Worm (Caenorhabditis elegans): ENCODE data around the gene F53C11.5.

F53C11.5 gene

ce11 chrV:13756359-13757091 lies 30.8 kb upstream of the F53C11.5 start, which contains the start of gene F20G2.2:
Gene F20G2.2, minus strand, starts transcription at chrV:13756409.
- no peak for TF ChIP-seq tbp1 (GFP tag; optimal IDR thresholded peaks at IDR 0.05)
- TF ChIP-seq mel-28 (tag; optimal IDR thresholded peaks at IDR 0.05; ENCODE audit: borderline replicate concordance): no peak
- TF ChIP-seq rec-8 (tag; optimal IDR thresholded peaks at IDR 0.05): no peak
- no peak for TF ChIP-seq madf-3 (GFP tag; IDR thresholded peaks at IDR 0.05)
- no peak for TF ChIP-seq F37B4.10 (GFP tag; IDR thresholded peaks at IDR 0.05)
- TF ChIP-seq nhr-80 (tag; optimal IDR thresholded peaks at IDR 0.05): peak; percentile 23
- no peak for TF ChIP-seq Y53F4B.3 (GFP tag; IDR thresholded peaks at IDR 0.05)

ce11 chrV:13757349-13757748 lies 30.0 kb upstream of the F53C11.5 start:
- TF ChIP-seq aptf-3 (GFP tag; IDR thresholded peaks at IDR 0.05): no peak
- peak; percentile 20 for TF ChIP-seq attf-5 (GFP tag; optimal IDR thresholded peaks at IDR 0.05)

ce11 chrV:13762426-13763127 lies 24.8 kb upstream of the F53C11.5 start, which contains the start of gene F20G2.6:
Gene F20G2.6, plus strand, starts transcription at chrV:13763077.
- no peak for TF ChIP-seq hlh-26 (GFP tag; conservative IDR thresholded peaks at IDR 0.05)
- no peak for TF ChIP-seq F23B12.7 (tag; optimal IDR thresholded peaks at IDR 0.05; ENCODE audit: insufficient read depth)
- no peak for TF ChIP-seq ekl-4 (GFP tag; IDR thresholded peaks at IDR 0.05)
- no peak for TF ChIP-seq let-607 (tag; optimal IDR thresholded peaks at IDR 0.05)
- no peak for TF ChIP-seq Y67H2A.10 (GFP tag; conservative IDR thresholded peaks at IDR 0.05)
- no peak for TF ChIP-seq nhr-179 (tag; optimal IDR thresholded peaks at IDR 0.05)
- no peak for TF ChIP-seq ceh-40 (GFP tag; IDR thresholded peaks at IDR 0.05)
- TF ChIP-seq C06A6.2 (GFP tag; conservative IDR thresholded peaks at IDR 0.05): no peak
- no peak for TF ChIP-seq attf-5 (GFP tag; optimal IDR thresholded peaks at IDR 0.05)
- TF ChIP-seq B0035.1 (tag; optimal IDR thresholded peaks at IDR 0.05): no peak
- TF ChIP-seq sdz-38 (tag; optimal IDR thresholded peaks at IDR 0.05): no peak
- TF ChIP-seq hmg-20 (GFP tag; IDR thresholded peaks at IDR 0.05): no peak
- TF ChIP-seq zim-3 (tag; optimal IDR thresholded peaks at IDR 0.05): no peak
- no peak for TF ChIP-seq bed-1 (GFP tag; IDR thresholded peaks at IDR 0.05)
- no peak for TF ChIP-seq dox-1 (GFP tag; IDR thresholded peaks at IDR 0.05)
- no peak for TF ChIP-seq K12H6.12 (tag; optimal IDR thresholded peaks at IDR 0.05)
- TF ChIP-seq nhr-90 (tag; optimal IDR thresholded peaks at IDR 0.05): no peak
- no peak for TF ChIP-seq K11D2.4 (GFP tag; IDR thresholded peaks at IDR 0.05)
- no peak for TF ChIP-seq unc-130 (GFP tag; optimal IDR thresholded peaks at IDR 0.05)

DNA sequence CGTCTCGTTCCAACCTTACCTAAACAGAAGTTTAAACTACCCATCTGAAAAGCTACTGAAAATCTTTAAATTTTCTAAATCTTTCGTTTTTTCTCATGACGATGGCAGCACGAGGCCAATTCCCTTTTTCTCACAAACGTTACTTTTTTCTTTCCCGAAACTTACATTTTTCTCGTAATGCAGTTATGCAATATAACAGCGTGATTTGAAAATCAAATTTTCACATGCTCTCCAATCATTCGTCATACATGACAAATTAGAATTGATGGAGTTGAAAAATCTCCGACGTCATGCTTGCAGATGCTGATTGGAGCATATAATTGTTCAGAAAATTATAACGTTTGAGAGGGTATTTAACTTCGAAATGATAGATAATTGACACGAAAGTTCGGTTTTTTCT lies 23.6 kb upstream of the F53C11.5 start:
- TF ChIP-seq tlf-1 (GFP tag; optimal IDR thresholded peaks at IDR 0.05): no peak
- TF ChIP-seq efl-1 (GFP tag; optimal IDR thresholded peaks at IDR 0.05): no peak
- no peak for TF ChIP-seq K12H6.12 (tag; optimal IDR thresholded peaks at IDR 0.05)
- TF ChIP-seq sptf-2 (GFP tag; optimal IDR thresholded peaks at IDR 0.05): no peak
- TF ChIP-seq lin-54 (GFP tag; optimal IDR thresholded peaks at IDR 0.05): no peak
- no peak for TF ChIP-seq Y53G8AR.9 (GFP tag; conservative IDR thresholded peaks at IDR 0.05)
- no peak for TF ChIP-seq zfh-2 (GFP tag; conservative IDR thresholded peaks at IDR 0.05)
- TF ChIP-seq F10E7.11 (tag; optimal IDR thresholded peaks at IDR 0.05): no peak
- TF ChIP-seq madf-10 (tag; optimal IDR thresholded peaks at IDR 0.05): no peak
- no peak for TF ChIP-seq unc-62 (GFP tag; optimal IDR thresholded peaks at IDR 0.05)
- no peak for TF ChIP-seq rec-8 (tag; optimal IDR thresholded peaks at IDR 0.05)
- no peak for TF ChIP-seq egl-18 (GFP tag; IDR thresholded peaks at IDR 0.05)
- no peak for TF ChIP-seq ztf-3 (GFP tag; optimal IDR thresholded peaks at IDR 0.05)
- no peak for TF ChIP-seq snpc-3.4 (tag; optimal IDR thresholded peaks at IDR 0.05)
- TF ChIP-seq F57A8.1 (GFP tag; optimal IDR thresholded peaks at IDR 0.05): no peak
- no peak for TF ChIP-seq snpc-1.1 (tag; optimal IDR thresholded peaks at IDR 0.05; ENCODE audit: insufficient read depth)
- no peak for TF ChIP-seq nhr-120 (GFP tag; IDR thresholded peaks at IDR 0.05)

Measured in whole organism, young adult.